Fruit fly (Drosophila melanogaster): ENCODE results near the gene ssp2.

The ssp2 gene

DNA sequence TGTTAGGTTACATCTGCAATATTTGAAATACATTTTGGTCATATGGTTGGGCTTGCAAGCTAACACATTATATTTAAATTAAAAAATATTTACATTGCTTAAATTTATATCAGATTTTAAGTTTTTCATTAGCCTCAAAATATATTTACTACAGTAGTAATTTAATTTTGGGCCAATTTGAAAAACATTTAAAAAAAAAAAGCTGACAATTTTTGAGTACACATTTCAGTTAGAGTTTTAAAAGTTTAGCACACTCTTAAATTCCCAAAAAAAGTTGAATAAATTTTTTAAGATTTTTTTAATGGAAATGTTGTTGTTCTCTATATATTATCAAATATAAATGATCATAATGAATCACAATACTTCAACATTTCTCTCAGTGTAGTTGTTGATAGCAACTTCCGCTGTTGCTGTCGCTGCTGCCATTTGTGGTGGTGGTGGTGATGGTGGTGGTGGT is 7.8 kb upstream of the ssp2 start (continued):
- TF ChIP-seq CG11504 (tag; optimal IDR thresholded peaks at IDR 0.05) (peak; percentile 89), CG3726 (GFP tag; IDR thresholded peaks at IDR 0.05) (no peak), wek (GFP tag; optimal IDR thresholded peaks at IDR 0.05) (no peak), CG14860 (GFP tag; IDR thresholded peaks at IDR 0.05; ENCODE audit: partially characterized antibody) (no peak), Trl (optimal IDR thresholded peaks at IDR 0.05) (no peak), Trl (GFP tag; optimal IDR thresholded peaks at IDR 0.05) (no peak), CG14050 (GFP tag; IDR thresholded peaks at IDR 0.05) (no peak; the same call in 2 of the 3 replicates), Xbp1 (GFP tag; optimal IDR thresholded peaks at IDR 0.05) (peak; percentile 67), CG16813 (GFP tag; IDR thresholded peaks at IDR 0.05; ENCODE audit: partially characterized antibody) (no peak), CG12071 (GFP tag; optimal IDR thresholded peaks at IDR 0.05) (no peak), Vsx1 (GFP tag; optimal IDR thresholded peaks at IDR 0.05) (peak; percentile 65), so (GFP tag; IDR thresholded peaks at IDR 0.05) (0 out of 3 replicates have a peak, but pooled peaks have one; percentile 58), tll (GFP tag; optimal IDR thresholded peaks at IDR 0.05) (no peak), chn (GFP tag; optimal IDR thresholded peaks at IDR 0.05) (peak; percentile 61), rib (GFP tag; IDR thresholded peaks at IDR 0.05) (no peak), jing (GFP tag; optimal IDR thresholded peaks at IDR 0.05) (peak; percentile 30), pan (optimal IDR thresholded peaks at IDR 0.05) (no peak), pan (GFP tag; optimal IDR thresholded peaks at IDR 0.05 in 1 of 2, IDR thresholded peaks at IDR 0.05 in 1 of 2) (peak in 1 of 2 experiments; percentile 47), dmrt99B (tag; optimal IDR thresholded peaks at IDR 0.05) (peak; percentile 84), CG10321 (GFP tag; IDR thresholded peaks at IDR 0.05) (no peak), ab (GFP tag; optimal IDR thresholded peaks at IDR 0.05) (no peak), CG17361 (GFP tag; IDR thresholded peaks at IDR 0.05) (peak; percentile 89), CG15479 (GFP tag; optimal IDR thresholded peaks at IDR 0.05) (no peak), fd64A (GFP tag; optimal IDR thresholded peaks at IDR 0.05) (no peak), Fer1 (GFP tag; optimal IDR thresholded peaks at IDR 0.05) (peak; percentile 46), ase (GFP tag; IDR thresholded peaks at IDR 0.05) (no peak), sima (GFP tag; optimal IDR thresholded peaks at IDR 0.05) (no peak), br (optimal IDR thresholded peaks at IDR 0.05) (no peak), CG13296 (GFP tag; optimal IDR thresholded peaks at IDR 0.05) (peak; percentile 15), Meics (GFP tag; optimal IDR thresholded peaks at IDR 0.05) (peak; percentile 91), CG17385 (GFP tag; optimal IDR thresholded peaks at IDR 0.05) (peak; percentile 70), Max (GFP tag; optimal IDR thresholded peaks at IDR 0.05) (peak; percentile 55), ranshi (GFP tag; IDR thresholded peaks at IDR 0.05) (peak; percentile 41; the same call in 1 of the 2 replicates), Doc3 (GFP tag; IDR thresholded peaks at IDR 0.05; ENCODE audit: partially characterized antibody) (no peak), CG4404 (GFP tag; IDR thresholded peaks at IDR 0.05) (no peak; the same call in 1 of the 2 replicates), yki (optimal IDR thresholded peaks at IDR 0.05) (no peak), NFAT (GFP tag; IDR thresholded peaks at IDR 0.05) (0 out of 2 replicates have a peak, but pooled peaks have one; percentile 28), Eip74EF (GFP tag; optimal IDR thresholded peaks at IDR 0.05) (peak in 1 of 2 experiments; percentile 70), CG17912 (GFP tag; optimal IDR thresholded peaks at IDR 0.05) (no peak), Mad (GFP tag; optimal IDR thresholded peaks at IDR 0.05) (peak; percentile 39), ara (GFP tag; IDR thresholded peaks at IDR 0.05) (peak; percentile 38; the same call in 1 of the 2 replicates), D19A (tag; optimal IDR thresholded peaks at IDR 0.05) (peak; percentile 73), CG13287 (GFP tag; IDR thresholded peaks at IDR 0.05; ENCODE audit: partially characterized antibody) (no peak), slbo (GFP tag; IDR thresholded peaks at IDR 0.05) (peak; percentile 25; the same call in 1 of the 2 replicates), Mes4 (GFP tag; optimal IDR thresholded peaks at IDR 0.05) (no peak), cato (GFP tag; optimal IDR thresholded peaks at IDR 0.05; ENCODE audit: borderline replicate concordance) (peak; percentile 19), Sry-β (GFP tag; optimal IDR thresholded peaks at IDR 0.05) (peak; percentile 20), gsb (GFP tag; IDR thresholded peaks at IDR 0.05) (no peak), shn (GFP tag; optimal IDR thresholded peaks at IDR 0.05) (no peak), ken (GFP tag; IDR thresholded peaks at IDR 0.05) (no peak), CG9727 (GFP tag; optimal IDR thresholded peaks at IDR 0.05) (peak; percentile 89)
